Fruit fly (Drosophila melanogaster): Measurements from ENCODE around the gene Osi9.

Osi9 gene

dm6 chr3R:6301257-6301839 is 41.3 kb downstream of the Osi9 start, which contains the start of gene Osi15:
Gene Osi15 (plus strand): TSS chr3R:6301804.
- TF ChIP-seq pad (GFP tag; optimal IDR thresholded peaks at IDR 0.05): no peak
- TF ChIP-seq cic (GFP tag; optimal IDR thresholded peaks at IDR 0.05): no peak
- TF ChIP-seq ovo (GFP tag; optimal IDR thresholded peaks at IDR 0.05): no peak
- TF ChIP-seq CG12768 (GFP tag; optimal IDR thresholded peaks at IDR 0.05): no peak
- no peak for TF ChIP-seq CG14711 (tag; optimal IDR thresholded peaks at IDR 0.05)
- TF ChIP-seq Hr96 (GFP tag; optimal IDR thresholded peaks at IDR 0.05): no peak
- TF ChIP-seq cnc (optimal IDR thresholded peaks at IDR 0.05): no peak
- TF ChIP-seq CG33017 (tag; optimal IDR thresholded peaks at IDR 0.05): no peak
- no peak for TF ChIP-seq Mnt (GFP tag; optimal IDR thresholded peaks at IDR 0.05)
- TF ChIP-seq tj (GFP tag; optimal IDR thresholded peaks at IDR 0.05): no peak
- TF ChIP-seq kay (GFP tag; ENCODE audit: borderline replicate concordance): no peak
- no peak for TF ChIP-seq toe (GFP tag; optimal IDR thresholded peaks at IDR 0.05)
- no peak for TF ChIP-seq Clk (GFP tag; optimal IDR thresholded peaks at IDR 0.05)
- TF ChIP-seq CG5204 (GFP tag; optimal IDR thresholded peaks at IDR 0.05): no peak
- TF ChIP-seq Crg-1 (GFP tag; optimal IDR thresholded peaks at IDR 0.05): no peak
- TF ChIP-seq CG1620 (GFP tag; optimal IDR thresholded peaks at IDR 0.05): no peak
- no peak for TF ChIP-seq bab1 (GFP tag; optimal IDR thresholded peaks at IDR 0.05)
- no peak for TF ChIP-seq CG7101 (tag; optimal IDR thresholded peaks at IDR 0.05)
- TF ChIP-seq CG11617 (GFP tag; optimal IDR thresholded peaks at IDR 0.05): no peak

DNA sequence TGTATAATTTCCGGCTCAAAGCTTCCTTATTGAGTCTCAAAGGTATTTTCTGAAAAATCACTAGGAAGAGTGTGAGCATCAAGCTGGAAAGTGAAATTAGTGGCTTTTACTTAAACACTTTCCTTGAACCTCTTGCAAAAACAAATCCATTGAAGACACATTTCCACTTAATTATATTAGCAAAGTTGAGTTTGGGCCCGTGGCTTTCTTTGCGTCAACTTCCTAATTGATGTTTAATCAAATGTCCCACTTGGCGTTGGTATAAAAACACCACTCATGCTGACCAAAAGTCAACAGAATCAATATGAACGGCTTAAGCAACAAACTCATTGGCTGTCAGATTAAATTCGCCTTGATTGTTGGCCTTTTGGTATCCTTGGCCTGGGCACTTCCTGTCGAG is 43.7 kb downstream of the Osi9 start, which contains the start of gene CG46396:
Gene CG46396 (plus strand): TSS at position 301 of the 400 bp plus-strand sequence.
- TF ChIP-seq Hr96 (GFP tag; optimal IDR thresholded peaks at IDR 0.05): no peak
- no peak for TF ChIP-seq Mnt (GFP tag; optimal IDR thresholded peaks at IDR 0.05)
- no peak for TF ChIP-seq CG33017 (tag; optimal IDR thresholded peaks at IDR 0.05)
- no peak for TF ChIP-seq cnc (optimal IDR thresholded peaks at IDR 0.05)
- no peak for TF ChIP-seq CG1620 (GFP tag; optimal IDR thresholded peaks at IDR 0.05)
- no peak for TF ChIP-seq CG12768 (GFP tag; optimal IDR thresholded peaks at IDR 0.05)
- no peak for TF ChIP-seq cic (GFP tag; optimal IDR thresholded peaks at IDR 0.05)
- no peak for TF ChIP-seq Crg-1 (GFP tag; optimal IDR thresholded peaks at IDR 0.05)
- TF ChIP-seq tj (GFP tag; optimal IDR thresholded peaks at IDR 0.05): no peak
- TF ChIP-seq pad (GFP tag; optimal IDR thresholded peaks at IDR 0.05): no peak
- TF ChIP-seq CG11617 (GFP tag; optimal IDR thresholded peaks at IDR 0.05): no peak
- no peak for TF ChIP-seq CG14711 (tag; optimal IDR thresholded peaks at IDR 0.05)
- no peak for TF ChIP-seq ovo (GFP tag; optimal IDR thresholded peaks at IDR 0.05)
- no peak for TF ChIP-seq toe (GFP tag; optimal IDR thresholded peaks at IDR 0.05)
- no peak for TF ChIP-seq bab1 (GFP tag; optimal IDR thresholded peaks at IDR 0.05)
- no peak for TF ChIP-seq CG7101 (tag; optimal IDR thresholded peaks at IDR 0.05)
- no peak for TF ChIP-seq kay (GFP tag; ENCODE audit: borderline replicate concordance)
- TF ChIP-seq CG7045 (GFP tag; optimal IDR thresholded peaks at IDR 0.05): no peak

DNA sequence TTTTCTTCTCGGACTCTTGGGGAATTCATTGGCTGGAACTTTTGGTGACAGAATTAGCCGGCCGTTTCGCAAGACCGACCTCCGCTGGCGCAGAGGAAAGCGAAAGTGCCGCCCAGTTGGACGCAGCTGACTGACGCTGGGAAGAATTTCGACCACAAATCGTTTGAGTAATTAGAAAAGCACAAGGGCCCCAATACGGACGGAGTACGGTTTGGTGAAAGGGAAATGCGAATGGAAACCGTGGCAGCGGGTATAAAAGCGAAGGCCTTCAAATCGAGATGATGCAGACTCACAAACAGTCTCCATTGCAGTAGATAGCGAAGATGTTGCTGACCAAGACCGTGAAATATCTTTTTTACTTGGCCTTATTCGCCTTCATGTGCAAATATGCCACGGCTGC is 44.9 kb downstream of the Osi9 start, which contains the start of gene Osi16:
Gene Osi16 (plus strand): TSS at position 301 of the 400 bp plus-strand sequence.
- TF ChIP-seq pad (GFP tag; optimal IDR thresholded peaks at IDR 0.05): no peak
- TF ChIP-seq CG7045 (GFP tag; optimal IDR thresholded peaks at IDR 0.05): no peak
- no peak for TF ChIP-seq Clk (GFP tag; optimal IDR thresholded peaks at IDR 0.05)
- TF ChIP-seq Crg-1 (GFP tag; optimal IDR thresholded peaks at IDR 0.05): no peak
- no peak for TF ChIP-seq tj (GFP tag; optimal IDR thresholded peaks at IDR 0.05)
- TF ChIP-seq CG1620 (GFP tag; optimal IDR thresholded peaks at IDR 0.05): no peak
- TF ChIP-seq ovo (GFP tag; optimal IDR thresholded peaks at IDR 0.05): no peak
- TF ChIP-seq bab1 (GFP tag; optimal IDR thresholded peaks at IDR 0.05): no peak
- TF ChIP-seq cic (GFP tag; optimal IDR thresholded peaks at IDR 0.05): no peak
- TF ChIP-seq Mnt (GFP tag; optimal IDR thresholded peaks at IDR 0.05): no peak

DNA sequence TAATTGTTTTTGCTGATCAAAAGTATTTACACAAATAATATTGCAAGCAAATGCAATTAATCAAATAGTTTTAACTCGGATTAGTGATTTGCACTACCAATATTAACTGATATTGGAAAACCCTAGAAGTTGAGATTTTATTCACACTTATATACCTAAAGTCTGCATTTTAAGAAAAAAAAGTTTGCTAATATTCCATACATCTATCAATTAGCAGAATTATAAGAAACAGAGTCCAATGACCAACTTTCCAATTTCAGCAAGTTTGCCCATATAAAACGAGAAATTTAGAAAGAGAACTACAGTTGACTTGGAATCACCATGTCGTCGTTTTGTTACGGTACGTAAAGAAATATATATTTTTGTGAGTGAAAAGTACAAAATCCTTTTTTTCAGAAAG is 46.6 kb downstream of the Osi9 start, which contains the start of gene CG46026:
Gene CG46026 (plus strand): TSS at position 301 of the 400 bp plus-strand sequence.
- no peak for TF ChIP-seq kay (GFP tag; ENCODE audit: borderline replicate concordance)
- no peak for TF ChIP-seq CG12768 (GFP tag; optimal IDR thresholded peaks at IDR 0.05)
- TF ChIP-seq CG7045 (GFP tag; optimal IDR thresholded peaks at IDR 0.05): no peak
- no peak for TF ChIP-seq Mnt (GFP tag; optimal IDR thresholded peaks at IDR 0.05)
- no peak for TF ChIP-seq CG11617 (GFP tag; optimal IDR thresholded peaks at IDR 0.05)
- no peak for TF ChIP-seq CG14711 (tag; optimal IDR thresholded peaks at IDR 0.05)
- no peak for TF ChIP-seq CG7101 (tag; optimal IDR thresholded peaks at IDR 0.05)
- TF ChIP-seq bab1 (GFP tag; optimal IDR thresholded peaks at IDR 0.05): no peak
- TF ChIP-seq CG5204 (GFP tag; optimal IDR thresholded peaks at IDR 0.05): no peak
- TF ChIP-seq CG33017 (tag; optimal IDR thresholded peaks at IDR 0.05): no peak
- no peak for TF ChIP-seq cnc (optimal IDR thresholded peaks at IDR 0.05)
- TF ChIP-seq Hr96 (GFP tag; optimal IDR thresholded peaks at IDR 0.05): no peak
- TF ChIP-seq cic (GFP tag; optimal IDR thresholded peaks at IDR 0.05): no peak
- TF ChIP-seq Clk (GFP tag; optimal IDR thresholded peaks at IDR 0.05): no peak
- no peak for TF ChIP-seq ovo (GFP tag; optimal IDR thresholded peaks at IDR 0.05)
- TF ChIP-seq toe (GFP tag; optimal IDR thresholded peaks at IDR 0.05): no peak
- TF ChIP-seq pad (GFP tag; optimal IDR thresholded peaks at IDR 0.05): no peak
- no peak for TF ChIP-seq tj (GFP tag; optimal IDR thresholded peaks at IDR 0.05)
- no peak for TF ChIP-seq CG1620 (GFP tag; optimal IDR thresholded peaks at IDR 0.05)
- TF ChIP-seq Crg-1 (GFP tag; optimal IDR thresholded peaks at IDR 0.05): no peak

- no peak for TF ChIP-seq CG14711 (tag; optimal IDR thresholded peaks at IDR 0.05)
These were observed 49.7 kb downstream of the Osi9 start, which contains the start of gene CG31560 for dm6 chr3R:6309676-6310075. Gene CG31560 (plus strand): TSS chr3R:6309976.

All from whole organism, adult.